Fruit fly (Drosophila melanogaster) whole organism, embryonic: Measurements from ENCODE around the gene CG32845.

ENCODE experiments used
- Abd-B ChIP-seq: fragments of 200-800 bp; sonication (Bioruptor generic); optimal IDR thresholded peaks from 2 replicates; lab custom pipeline; 2018; ENCODE audit warnings: missing biosample characterization, mild to moderate bottlenecking, missing genetic modification characterization, moderate library complexity
- CG11247 ChIP-seq: fragments of 200-800 bp; sonication (Bioruptor generic); IDR thresholded peaks from 2 replicates; pipeline ENCODE4 v1.3.6; 2022; ENCODE audit warnings: missing biosample characterization, missing genetic modification characterization
- CG11456 ChIP-seq: fragments of 200-800 bp; sonication (Bioruptor generic); IDR thresholded peaks from 3 replicates; pipeline ENCODE4 v1.3.6; 2022; ENCODE audit warnings: missing biosample characterization, missing genetic modification characterization
- CG12659 ChIP-seq: fragments of 200-800 bp; sonication (Bioruptor generic); optimal IDR thresholded peaks from 3 replicates; lab custom pipeline; 2017; ENCODE audit warnings: mild to moderate bottlenecking, missing biosample characterization, missing genetic modification reagents, missing genetic modification characterization
- CG13123 ChIP-seq: fragments of 200-800 bp; sonication (Bioruptor generic); optimal IDR thresholded peaks from 2 replicates; lab custom pipeline; 2016; ENCODE audit warnings: missing biosample characterization, missing genetic modification characterization
- CG15073 ChIP-seq: fragments of 200-800 bp; sonication (Bioruptor generic); optimal IDR thresholded peaks from 2 replicates; lab custom pipeline; 2016; ENCODE audit warnings: missing biosample characterization, missing genetic modification characterization
- CG16779 ChIP-seq: fragments of 200-800 bp; sonication (Bioruptor generic); IDR thresholded peaks from 2 replicates; pipeline ENCODE4 v1.3.6; 2022; ENCODE audit warnings: missing biosample characterization, missing genetic modification characterization
- CG16815 ChIP-seq: fragments of 200-800 bp; sonication (Bioruptor generic); optimal IDR thresholded peaks from 3 replicates; lab custom pipeline; 2017; ENCODE audit warnings: missing biosample characterization, mild to moderate bottlenecking, missing genetic modification characterization
- CG16863 ChIP-seq: fragments of 200-800 bp; sonication (Bioruptor generic); optimal IDR thresholded peaks from 3 replicates; lab custom pipeline; 2016; ENCODE audit warnings: missing biosample characterization, missing genetic modification characterization
- CG2120 ChIP-seq: fragments of 200-800 bp; sonication (Bioruptor generic); optimal IDR thresholded peaks from 3 replicates; lab custom pipeline; 2016; ENCODE audit warnings: missing biosample characterization, missing genetic modification characterization
- CG2202 ChIP-seq: fragments of 200-800 bp; sonication (Bioruptor generic); optimal IDR thresholded peaks from 2 replicates; lab custom pipeline; 2018; ENCODE audit warnings: missing biosample characterization, mild to moderate bottlenecking, missing genetic modification characterization
- CG5953 ChIP-seq: fragments of 200-800 bp; sonication (Bioruptor generic); IDR thresholded peaks from 2 replicates; pipeline ENCODE4 v1.3.6; 2022; ENCODE audit warnings: missing biosample characterization, missing genetic modification characterization
- CG7556 ChIP-seq: fragments of 200-800 bp; sonication (Bioruptor generic); optimal IDR thresholded peaks from 2 replicates; lab custom pipeline; 2017; ENCODE audit warnings: missing biosample characterization, mild to moderate bottlenecking, missing genetic modification characterization
- CG7745 ChIP-seq: fragments of 200-800 bp; sonication (Bioruptor generic); optimal IDR thresholded peaks from 2 replicates; lab custom pipeline; 2018; ENCODE audit warnings: missing biosample characterization, mild to moderate bottlenecking, missing genetic modification characterization, moderate library complexity
- CG8359 ChIP-seq: fragments of 200-800 bp; sonication (Bioruptor generic); optimal IDR thresholded peaks from 2 replicates; lab custom pipeline; 2017; ENCODE audit warnings: missing biosample characterization, mild to moderate bottlenecking, missing genetic modification characterization, borderline replicate concordance
- CHES-1-like ChIP-seq: fragments of 200-800 bp; sonication (Bioruptor generic); optimal IDR thresholded peaks from 2 replicates; lab custom pipeline; 2016; ENCODE audit warnings: missing biosample characterization, missing genetic modification characterization
- D19A ChIP-seq: fragments of 200-800 bp; optimal IDR thresholded peaks from 3 replicates; lab custom pipeline; 2019; ENCODE audit warnings: missing biosample characterization, mild to moderate bottlenecking, missing genetic modification characterization, moderate library complexity
- ERR ChIP-seq: fragments of 200-800 bp; sonication (Bioruptor generic); optimal IDR thresholded peaks from 2 replicates; lab custom pipeline; 2016; ENCODE audit warnings: missing biosample characterization, missing genetic modification characterization
- Gug ChIP-seq: fragments of 200-800 bp; sonication (Bioruptor generic); IDR thresholded peaks from 4 replicates; pipeline ENCODE4 v1.3.6; 2022; ENCODE audit warnings: missing biosample characterization, missing genetic modification characterization
- Jarid2 ChIP-seq: fragments of 200-800 bp; sonication (Bioruptor generic); optimal IDR thresholded peaks from 3 replicates; lab custom pipeline; 2017; ENCODE audit warnings: mild to moderate bottlenecking, missing biosample characterization, missing genetic modification reagents, missing genetic modification characterization
- Lim3 ChIP-seq: fragments of 200-800 bp; sonication (Bioruptor generic); IDR thresholded peaks from 2 replicates; pipeline ENCODE4 v1.3.6; 2022; ENCODE audit warnings: missing biosample characterization, missing genetic modification characterization
- Meics ChIP-seq: fragments of 200-800 bp; sonication (Bioruptor generic); optimal IDR thresholded peaks from 2 replicates; lab custom pipeline; 2017; ENCODE audit warnings: missing biosample characterization, mild to moderate bottlenecking, missing genetic modification characterization
- NFAT ChIP-seq: fragments of 200-800 bp; sonication (Bioruptor generic); IDR thresholded peaks from 2 replicates; pipeline ENCODE4 v1.3.6; 2022; ENCODE audit warnings: missing biosample characterization, missing genetic modification characterization
- Ptx1 ChIP-seq: fragments of 200-800 bp; sonication (Bioruptor generic); IDR thresholded peaks from 2 replicates; pipeline ENCODE4 v1.3.6; 2022; ENCODE audit warnings: missing biosample characterization, missing genetic modification characterization
- Sin3A ChIP-seq: fragments of >200 bp; optimal IDR thresholded peaks from 2 replicates; lab custom pipeline; 2018
- Six4 ChIP-seq: fragments of 200-800 bp; sonication (Bioruptor generic); optimal IDR thresholded peaks from 2 replicates; lab custom pipeline; 2016; ENCODE audit warnings: missing biosample characterization, missing genetic modification characterization
- bigmax ChIP-seq: fragments of 200-800 bp; sonication (Bioruptor generic); optimal IDR thresholded peaks from 2 replicates; lab custom pipeline; 2018; ENCODE audit warnings: missing biosample characterization, mild to moderate bottlenecking, missing genetic modification characterization
- cato ChIP-seq: fragments of 200-800 bp; sonication (Bioruptor generic); optimal IDR thresholded peaks from 2 replicates; lab custom pipeline; 2016; ENCODE audit warnings: missing biosample characterization, missing genetic modification characterization, borderline replicate concordance
- chinmo ChIP-seq: fragments of 200-800 bp; sonication (Bioruptor generic); IDR thresholded peaks from 4 replicates; pipeline ENCODE4 v1.3.6; 2022; ENCODE audit warnings: missing biosample characterization, missing genetic modification characterization; ENCODE audit not compliant: partially characterized antibody
- chm ChIP-seq: fragments of 200-800 bp; sonication (Bioruptor generic); IDR thresholded peaks from 2 replicates; pipeline ENCODE4 v1.3.6; 2022; ENCODE audit warnings: missing biosample characterization, missing genetic modification characterization
- cwo ChIP-seq: fragments of 200-800 bp; sonication (Bioruptor generic); optimal IDR thresholded peaks from 3 replicates; lab custom pipeline; 2017; ENCODE audit warnings: missing biosample characterization, missing genetic modification characterization, mild to moderate bottlenecking, moderate library complexity, missing genetic modification reagents
- da ChIP-seq: fragments of 200-800 bp; sonication (Bioruptor generic); optimal IDR thresholded peaks from 2 replicates; lab custom pipeline; 2016; ENCODE audit warnings: missing biosample characterization, missing genetic modification characterization
- ems ChIP-seq: fragments of 200-800 bp; sonication (Bioruptor generic); optimal IDR thresholded peaks from 3 replicates; lab custom pipeline; 2016; ENCODE audit warnings: missing biosample characterization, missing genetic modification characterization
- en ChIP-seq: fragments of 200-800 bp; sonication (Bioruptor generic); optimal IDR thresholded peaks from 2 replicates; lab custom pipeline; 2016; ENCODE audit warnings: missing biosample characterization, missing genetic modification characterization
- grn ChIP-seq: fragments of 200-800 bp; sonication (Bioruptor generic); optimal IDR thresholded peaks from 3 replicates; lab custom pipeline; 2017; ENCODE audit warnings: missing biosample characterization, missing genetic modification characterization
- h ChIP-seq: fragments of >200 bp; optimal IDR thresholded peaks from 2 replicates; lab custom pipeline; 2017
- hb ChIP-seq: fragments of 200-800 bp; sonication (Bioruptor generic); IDR thresholded peaks from 3 replicates; pipeline ENCODE4 v1.3.6; 2022; ENCODE audit warnings: missing biosample characterization, missing genetic modification characterization; ENCODE audit not compliant: partially characterized antibody
- jing ChIP-seq: fragments of 200-800 bp; sonication (Bioruptor generic); optimal IDR thresholded peaks from 2 replicates; lab custom pipeline; 2018; ENCODE audit warnings: missing biosample characterization, mild to moderate bottlenecking, missing genetic modification characterization
- maf-S ChIP-seq: fragments of 200-800 bp; sonication (Bioruptor generic); optimal IDR thresholded peaks from 2 replicates; lab custom pipeline; 2016; ENCODE audit warnings: missing biosample characterization, missing genetic modification characterization
- mirr ChIP-seq: fragments of 200-800 bp; sonication (Bioruptor generic); optimal IDR thresholded peaks from 3 replicates; lab custom pipeline; 2018; ENCODE audit warnings: missing biosample characterization, mild to moderate bottlenecking, missing genetic modification characterization
- pita ChIP-seq: fragments of 200-800 bp; sonication (Bioruptor generic); optimal IDR thresholded peaks from 2 replicates; lab custom pipeline; 2017; ENCODE audit warnings: missing biosample characterization, mild to moderate bottlenecking, missing genetic modification characterization
- pzg ChIP-seq: fragments of 200-800 bp; sonication (Bioruptor generic); optimal IDR thresholded peaks from 3 replicates; lab custom pipeline; 2018; ENCODE audit warnings: missing biosample characterization, mild to moderate bottlenecking, missing genetic modification characterization, moderate library complexity
- ro ChIP-seq: fragments of 200-800 bp; sonication (Bioruptor generic); IDR thresholded peaks from 2 replicates; pipeline ENCODE4 v1.3.6; 2022; ENCODE audit warnings: missing biosample characterization, missing genetic modification characterization
- salm ChIP-seq: fragments of 200-800 bp; sonication (Bioruptor generic); optimal IDR thresholded peaks from 2 replicates; lab custom pipeline; 2018; ENCODE audit warnings: missing biosample characterization, mild to moderate bottlenecking, missing genetic modification characterization
- seq ChIP-seq: fragments of 200-800 bp; sonication (Bioruptor generic); IDR thresholded peaks from 2 replicates; pipeline ENCODE4 v1.3.6; 2022; ENCODE audit warnings: missing biosample characterization, missing genetic modification characterization
- twi ChIP-seq: fragments of 200-800 bp; optimal IDR thresholded peaks from 2 replicates; lab custom pipeline; 2019; ENCODE audit warnings: missing biosample characterization, mild to moderate bottlenecking, missing genetic modification characterization, moderate library complexity
- unpg ChIP-seq: fragments of 200-800 bp; sonication (Bioruptor generic); optimal IDR thresholded peaks from 3 replicates; lab custom pipeline; 2018; ENCODE audit warnings: missing biosample characterization, mild to moderate bottlenecking, missing genetic modification characterization, moderate library complexity
- zf30C ChIP-seq: fragments of 200-800 bp; sonication (Bioruptor generic); optimal IDR thresholded peaks from 3 replicates; lab custom pipeline; 2018; ENCODE audit warnings: missing biosample characterization, mild to moderate bottlenecking, missing genetic modification characterization
- zfh2 ChIP-seq: fragments of 200-800 bp; sonication (Bioruptor generic); optimal IDR thresholded peaks from 2 replicates; lab custom pipeline; 2016; ENCODE audit warnings: missing biosample characterization, missing genetic modification characterization

CG32845 gene

dm6 chr3L:224004-224951 is 48.9 kb downstream of the CG32845 start (continued):
- no peak for TF ChIP-seq en (GFP tag; lab: Kevin White, UChicago)
- no peak for TF ChIP-seq D19A (tag; lab: Kevin White, UChicago)
- TF ChIP-seq CG2202 (tag; lab: Kevin White, UChicago), result no peak
- no peak for TF ChIP-seq CG16863
- no peak for TF ChIP-seq Six4 (GFP tag; lab: Kevin White, UChicago)
- TF ChIP-seq CG11247 (GFP tag; lab: Robert Waterston, UW), result peak; percentile 51; the same call in 1 of the 2 replicates
- peak; percentile 3 for TF ChIP-seq salm (tag; lab: Kevin White, UChicago)
- TF ChIP-seq grn (GFP tag; lab: Kevin White, UChicago), result no peak
- no peak for TF ChIP-seq CG16815 (GFP tag; lab: Kevin White, UChicago)
- TF ChIP-seq hb (GFP tag; lab: Robert Waterston, UW), result no peak
- peak; percentile 46; the same call in 1 of the 2 replicates for TF ChIP-seq CG16779
- peak; percentile 55; the same call in 1 of the 2 replicates for TF ChIP-seq CG5953 (GFP tag; lab: Robert Waterston, UW)
- TF ChIP-seq jing (GFP tag; lab: Kevin White, UChicago), result no peak
- TF ChIP-seq zfh2 (GFP tag; lab: Kevin White, UChicago), result no peak
- TF ChIP-seq h (lab: Kevin White, UChicago), result no peak
- no peak for TF ChIP-seq zf30C (GFP tag; lab: Kevin White, UChicago)
- TF ChIP-seq CG13123 (GFP tag; lab: Kevin White, UChicago), result no peak
- TF ChIP-seq CG8359 (GFP tag; lab: Kevin White, UChicago), result no peak
- TF ChIP-seq Lim3 (GFP tag; lab: Robert Waterston, UW), result no peak
- peak; percentile 73 for TF ChIP-seq NFAT
- TF ChIP-seq mirr (GFP tag; lab: Kevin White, UChicago), result peak; percentile 31
- peak; percentile 20 for TF ChIP-seq CG12659 (GFP tag; lab: Kevin White, UChicago)
- no peak for TF ChIP-seq pita (GFP tag; lab: Kevin White, UChicago)
- TF ChIP-seq da (GFP tag; lab: Kevin White, UChicago), result no peak
- peak; percentile 57; the same call in 2 of the 3 replicates for TF ChIP-seq CG11456
- TF ChIP-seq Ptx1 (GFP tag; lab: Robert Waterston, UW), result no peak; the same call in 1 of the 2 replicates
- no peak for TF ChIP-seq CG15073 (GFP tag; lab: Kevin White, UChicago)
- no peak for TF ChIP-seq CHES-1-like (GFP tag; lab: Kevin White, UChicago)
- TF ChIP-seq Abd-B (GFP tag; lab: Kevin White, UChicago), result no peak
- TF ChIP-seq seq (GFP tag; lab: Robert Waterston, UW), result peak; percentile 43; the same call in 1 of the 2 replicates
- peak; percentile 31 for TF ChIP-seq Meics
- peak; percentile 82 for TF ChIP-seq chm (GFP tag; lab: Robert Waterston, UW)
- TF ChIP-seq Gug (GFP tag; lab: Robert Waterston, UW), result 0 out of 4 replicates have a peak, but pooled peaks have one; percentile 13
- TF ChIP-seq cato (GFP tag; lab: Kevin White, UChicago), result no peak
- TF ChIP-seq cwo (GFP tag; lab: Kevin White, UChicago), result no peak
- TF ChIP-seq ro, result no peak
- TF ChIP-seq CG2120 (GFP tag; lab: Kevin White, UChicago), result no peak
- peak; percentile 25 for TF ChIP-seq bigmax
- peak; percentile 20 for TF ChIP-seq pzg (GFP tag; lab: Kevin White, UChicago)
- peak; percentile 40 for TF ChIP-seq ERR (GFP tag; lab: Kevin White, UChicago)
- TF ChIP-seq unpg (GFP tag; lab: Kevin White, UChicago), result peak; percentile 32
- peak; percentile 68; the same call in 3 of the 4 replicates for TF ChIP-seq chinmo
- TF ChIP-seq ems (GFP tag; lab: Kevin White, UChicago), result no peak
- TF ChIP-seq Sin3A (lab: Kevin White, UChicago), result no peak
- no peak for TF ChIP-seq CG7556 (GFP tag; lab: Kevin White, UChicago)
- TF ChIP-seq maf-S (GFP tag; lab: Kevin White, UChicago), result no peak
- no peak for TF ChIP-seq CG7745 (tag; lab: Kevin White, UChicago)
- TF ChIP-seq twi (tag; lab: Kevin White, UChicago), result peak; percentile 1
- TF ChIP-seq Jarid2 (GFP tag; lab: Kevin White, UChicago), result peak; percentile 73
